Fruit fly (Drosophila melanogaster) whole organism, embryonic: ENCODE data around the gene Ino80.

Source experiments
- ATbp ChIP-seq: fragments of 200-800 bp; sonication (Bioruptor generic); optimal IDR thresholded peaks from 2 replicates; lab custom pipeline; 2017; ENCODE audit warnings: missing biosample characterization, mild to moderate bottlenecking, missing genetic modification characterization, missing genetic modification reagents
- CG2202 ChIP-seq: fragments of 200-800 bp; sonication (Bioruptor generic); optimal IDR thresholded peaks from 2 replicates; lab custom pipeline; 2018; ENCODE audit warnings: missing biosample characterization, mild to moderate bottlenecking, missing genetic modification characterization
- chn ChIP-seq: fragments of 200-800 bp; sonication (Bioruptor generic); optimal IDR thresholded peaks from 2 replicates; lab custom pipeline; 2016; ENCODE audit warnings: missing biosample characterization, missing genetic modification characterization
- tna ChIP-seq: fragments of 200-800 bp; sonication (Bioruptor generic); IDR thresholded peaks from 2 replicates; pipeline ENCODE4 v1.3.6; 2022; ENCODE audit warnings: missing biosample characterization, missing genetic modification characterization; ENCODE audit not compliant: partially characterized antibody
- vfl ChIP-seq: fragments of 200-800 bp; sonication (Bioruptor generic); optimal IDR thresholded peaks from 2 replicates; lab custom pipeline; 2016; ENCODE audit warnings: missing biosample characterization, missing genetic modification characterization

DNA sequence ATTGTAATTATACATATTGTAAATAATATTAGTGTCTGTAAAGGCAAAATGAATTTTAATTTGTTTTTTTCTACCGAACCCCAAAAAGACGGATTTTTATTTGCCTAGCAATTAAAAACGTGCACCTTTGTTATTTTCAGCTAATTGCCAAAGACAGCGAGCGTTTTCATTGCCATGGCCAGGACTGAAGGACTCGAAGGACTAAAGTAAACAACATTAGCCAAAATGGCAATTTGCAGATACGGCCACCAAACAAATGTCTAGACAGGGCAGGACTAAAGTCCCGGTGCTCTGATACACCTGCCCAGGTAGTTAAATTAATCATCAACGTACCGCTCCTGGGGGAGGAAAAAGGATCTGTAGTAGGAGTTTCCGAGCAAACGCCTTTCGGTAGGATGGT is 70.9 kb downstream of the Ino80 start:
- TF ChIP-seq tna (GFP tag; lab: Robert Waterston, UW) (no peak), vfl (GFP tag; lab: Kevin White, UChicago) (no peak), CG2202 (no peak), ATbp (GFP tag; lab: Kevin White, UChicago) (no peak), chn (GFP tag; lab: Kevin White, UChicago) (no peak)
